Fruit fly (Drosophila melanogaster): ENCODE measurements around the gene Cpr72Eb.

dm6 chr3L:16391257-16391656, 26.6 kb downstream of the Cpr72Eb start:
- TF ChIP-seq psq (optimal IDR thresholded peaks at IDR 0.05): no peak
- no peak for TF ChIP-seq EcR (GFP tag; optimal IDR thresholded peaks at IDR 0.05)
- TF ChIP-seq CG8478 (optimal IDR thresholded peaks at IDR 0.05): no peak
- no peak for TF ChIP-seq pan (optimal IDR thresholded peaks at IDR 0.05)
- TF ChIP-seq Dll (optimal IDR thresholded peaks at IDR 0.05): no peak
